Worm (Caenorhabditis elegans) whole organism, midembryonic: ENCODE results near the gene dod-24.

Source experiments
- flt-1 ChIP-seq: fragments of 200-800 bp; sonication (Bioruptor generic); IDR thresholded peaks from 2 replicates; pipeline ENCODE4 v1.3.6; 2022; ENCODE audit warnings: missing genetic modification characterization, missing compliant biosample characterization
- klf-2 ChIP-seq: fragments of 200-800 bp; sonication (Bioruptor generic); conservative IDR thresholded peaks from 2 replicates; pipeline ENCODE4 v1.3.6; 2022; ENCODE audit warnings: missing genetic modification reagents, missing genetic modification characterization, missing compliant biosample characterization
- med-1 ChIP-seq: sonication (generic microtip); optimal IDR thresholded peaks from 2 replicates; lab custom pipeline; 2017; ENCODE audit warnings: missing genetic modification characterization, mild to moderate bottlenecking, missing compliant biosample characterization, antibody characterized with exemption, missing genetic modification reagents; ENCODE audit not compliant: insufficient read depth

DNA sequence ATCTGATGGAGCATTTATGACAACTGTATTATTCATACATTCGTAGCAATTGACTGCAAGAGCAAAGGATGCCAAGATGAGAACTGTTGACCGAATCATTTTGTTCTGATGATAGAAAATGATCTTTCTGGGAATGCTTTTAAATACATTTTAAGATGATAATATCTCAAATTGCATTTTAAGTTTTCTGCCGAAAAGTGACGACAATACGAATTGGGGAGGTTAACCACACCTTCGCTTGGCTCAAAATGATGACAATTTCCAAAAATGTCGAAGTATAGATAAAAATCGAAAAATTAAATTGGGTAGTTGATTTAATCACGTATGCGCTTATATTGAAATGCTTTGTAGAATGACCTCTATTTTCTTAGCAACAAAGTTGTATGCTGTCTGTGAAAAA, at the start of gene dod-24:
- no peak for TF ChIP-seq med-1 (GFP tag; lab: Kevin White, UChicago)
- no peak for TF ChIP-seq klf-2 (GFP tag; lab: Robert Waterston, UW)
- no peak for TF ChIP-seq flt-1 (GFP tag; lab: Robert Waterston, UW)
